Worm (Caenorhabditis elegans): ENCODE results near the gene C26B9.7.

C26B9.7 gene

ce11 chrX:5321563-5321962, 20.5 kb upstream of the C26B9.7 start:
- no peak for TF ChIP-seq mep-1 (tag; optimal IDR thresholded peaks at IDR 0.05)
- no peak for TF ChIP-seq hlh-4 (tag; optimal IDR thresholded peaks at IDR 0.05)
- no peak for TF ChIP-seq mdl-1 (tag; optimal IDR thresholded peaks at IDR 0.05)
- TF ChIP-seq blmp-1 (tag; optimal IDR thresholded peaks at IDR 0.05), result no peak
- TF ChIP-seq lin-15B (tag; optimal IDR thresholded peaks at IDR 0.05), result no peak
- TF ChIP-seq nhr-28 (tag; optimal IDR thresholded peaks at IDR 0.05), result no peak
- no peak for TF ChIP-seq nhr-20 (tag; optimal IDR thresholded peaks at IDR 0.05)
- no peak for TF ChIP-seq vab-15 (tag; optimal IDR thresholded peaks at IDR 0.05)
- no peak for TF ChIP-seq snu-23 (GFP tag; optimal IDR thresholded peaks at IDR 0.05)
- no peak for TF ChIP-seq elt-3 (tag; optimal IDR thresholded peaks at IDR 0.05)
- no peak for TF ChIP-seq irx-1 (tag; optimal IDR thresholded peaks at IDR 0.05)
- no peak for TF ChIP-seq lin-13 (GFP tag; optimal IDR thresholded peaks at IDR 0.05)
- TF ChIP-seq C34B4.2 (tag; optimal IDR thresholded peaks at IDR 0.05), result no peak
- no peak for TF ChIP-seq ama-1 (optimal IDR thresholded peaks at IDR 0.05)
- TF ChIP-seq tbx-2 (tag; optimal IDR thresholded peaks at IDR 0.05), result no peak
- no peak for TF ChIP-seq rnt-1 (tag; optimal IDR thresholded peaks at IDR 0.05)
- TF ChIP-seq hpl-2 (GFP tag; optimal IDR thresholded peaks at IDR 0.05), result no peak
- no peak for TF ChIP-seq fkh-8 (tag; optimal IDR thresholded peaks at IDR 0.05)
- no peak for TF ChIP-seq unc-30 (tag; optimal IDR thresholded peaks at IDR 0.05)
- no peak for TF ChIP-seq nhr-237 (tag; optimal IDR thresholded peaks at IDR 0.05)

DNA sequence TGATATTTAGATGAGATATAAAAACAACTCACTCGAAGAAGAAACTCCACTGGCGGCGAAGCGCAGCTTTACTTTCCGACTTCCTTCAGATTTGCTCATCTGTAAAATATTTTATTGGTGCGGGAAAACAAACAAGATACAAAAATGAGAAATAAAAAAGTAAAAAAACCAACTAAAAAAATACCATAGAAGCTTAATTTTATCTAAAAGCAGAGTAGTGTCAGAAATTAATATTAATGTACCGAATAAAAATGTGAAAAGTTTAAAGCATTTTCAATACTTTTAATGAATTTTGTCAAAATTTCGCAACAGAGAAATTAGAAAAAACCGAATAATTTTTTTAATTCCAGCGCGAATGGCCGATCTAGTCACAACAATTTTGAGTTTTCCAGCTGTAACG, 18.8 kb upstream of the C26B9.7 start, which contains the start of gene sto-2:
Gene sto-2 (minus strand): TSS at position 101 of the 400 bp plus-strand sequence.
- TF ChIP-seq ceh-63 (GFP tag; optimal IDR thresholded peaks at IDR 0.05), result no peak
- TF ChIP-seq unc-98 (GFP tag; IDR thresholded peaks at IDR 0.05), result no peak
- no peak for TF ChIP-seq aha-1 (tag; optimal IDR thresholded peaks at IDR 0.05)
- no peak for TF ChIP-seq lin-14 (GFP tag; optimal IDR thresholded peaks at IDR 0.05)
- no peak for TF ChIP-seq egl-27 (tag; optimal IDR thresholded peaks at IDR 0.05)
- no peak for TF ChIP-seq zag-1 (tag; optimal IDR thresholded peaks at IDR 0.05)
- no peak for TF ChIP-seq mdl-1 (tag; optimal IDR thresholded peaks at IDR 0.05)
- no peak for TF ChIP-seq ets-5 (GFP tag; IDR thresholded peaks at IDR 0.05)
- no peak for TF ChIP-seq tlp-1 (tag; optimal IDR thresholded peaks at IDR 0.05)
- no peak for TF ChIP-seq sox-4 (tag; optimal IDR thresholded peaks at IDR 0.05)
- no peak for TF ChIP-seq hpl-2 (GFP tag; optimal IDR thresholded peaks at IDR 0.05)
- TF ChIP-seq jun-1 (tag; optimal IDR thresholded peaks at IDR 0.05), result no peak
- no peak for TF ChIP-seq elt-2 (tag; optimal IDR thresholded peaks at IDR 0.05)
- no peak for TF ChIP-seq ceh-82 (tag; optimal IDR thresholded peaks at IDR 0.05)
- TF ChIP-seq rnt-1 (tag; optimal IDR thresholded peaks at IDR 0.05), result no peak
- no peak for TF ChIP-seq unc-86 (tag; optimal IDR thresholded peaks at IDR 0.05)

- TF ChIP-seq egl-27 (tag; optimal IDR thresholded peaks at IDR 0.05) (no peak), elt-2 (tag; optimal IDR thresholded peaks at IDR 0.05) (peak; percentile 37), unc-62 (GFP tag; optimal IDR thresholded peaks at IDR 0.05) (no peak), isw-1 (GFP tag; IDR thresholded peaks at IDR 0.05) (no peak)
Observed at ce11 chrX:5329236-5329635, 12.9 kb upstream of the C26B9.7 start, which contains the start of gene C26B9.5. TSS of gene C26B9.5 (plus strand) at chrX:5329479.

ce11 chrX:5330765-5331164, 11.3 kb upstream of the C26B9.7 start:
- no peak for TF ChIP-seq egl-13 (tag; optimal IDR thresholded peaks at IDR 0.05)
- no peak for TF ChIP-seq nhr-237 (tag; optimal IDR thresholded peaks at IDR 0.05)
- TF ChIP-seq efl-1 (optimal IDR thresholded peaks at IDR 0.05), result no peak
- peak in 1 of 2 experiments; percentile 52 for TF ChIP-seq efl-1 (GFP tag; optimal IDR thresholded peaks at IDR 0.05 in 1 of 2)
- TF ChIP-seq fkh-8 (tag; optimal IDR thresholded peaks at IDR 0.05), result no peak

Data from whole organism, L1 larva.